Worm (Caenorhabditis elegans): ENCODE measurements around the gene tdo-2.

ce11 chrIII:5897468-5897867, 22.3 kb downstream of the tdo-2 start:
- no peak for TF ChIP-seq flt-1 (GFP tag; IDR thresholded peaks at IDR 0.05)
- no peak for TF ChIP-seq sea-1 (GFP tag; conservative IDR thresholded peaks at IDR 0.05)
- no peak for TF ChIP-seq F13C5.2 (tag; optimal IDR thresholded peaks at IDR 0.05)
